Worm (Caenorhabditis elegans): Measurements from ENCODE around the gene fat-7.

DNA sequence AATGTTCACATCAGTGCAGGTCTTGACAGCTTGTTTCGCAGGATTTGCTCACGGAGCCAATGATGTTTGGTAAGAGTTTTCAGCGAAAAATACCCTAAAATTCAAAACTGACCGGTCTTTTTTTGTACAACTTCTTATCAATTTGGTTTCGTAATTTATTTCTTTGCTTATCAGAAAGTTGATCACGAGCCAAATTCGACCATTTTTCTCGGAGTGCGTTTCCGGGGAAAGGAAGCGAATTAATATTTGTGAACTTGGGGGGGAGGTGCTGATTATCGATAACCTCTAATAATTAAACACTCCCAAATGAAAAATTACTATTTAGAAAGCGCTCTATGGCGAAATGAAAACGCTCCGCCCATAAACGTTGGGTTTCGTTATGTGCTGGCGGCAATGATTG lies 33.7 kb upstream of the fat-7 start:
- no peak for TF ChIP-seq ama-1 (optimal IDR thresholded peaks at IDR 0.05)
- no peak for TF ChIP-seq hmbx-1 (tag; optimal IDR thresholded peaks at IDR 0.05)
- TF ChIP-seq F13C5.2 (tag; optimal IDR thresholded peaks at IDR 0.05): no peak
- no peak for TF ChIP-seq ets-7 (tag; optimal IDR thresholded peaks at IDR 0.05)
- no peak for TF ChIP-seq aly-1 (tag; optimal IDR thresholded peaks at IDR 0.05)

All from whole organism, early embryonic.